Worm (Caenorhabditis elegans): ENCODE measurements around the gene atat-2.

The atat-2 gene

DNA sequence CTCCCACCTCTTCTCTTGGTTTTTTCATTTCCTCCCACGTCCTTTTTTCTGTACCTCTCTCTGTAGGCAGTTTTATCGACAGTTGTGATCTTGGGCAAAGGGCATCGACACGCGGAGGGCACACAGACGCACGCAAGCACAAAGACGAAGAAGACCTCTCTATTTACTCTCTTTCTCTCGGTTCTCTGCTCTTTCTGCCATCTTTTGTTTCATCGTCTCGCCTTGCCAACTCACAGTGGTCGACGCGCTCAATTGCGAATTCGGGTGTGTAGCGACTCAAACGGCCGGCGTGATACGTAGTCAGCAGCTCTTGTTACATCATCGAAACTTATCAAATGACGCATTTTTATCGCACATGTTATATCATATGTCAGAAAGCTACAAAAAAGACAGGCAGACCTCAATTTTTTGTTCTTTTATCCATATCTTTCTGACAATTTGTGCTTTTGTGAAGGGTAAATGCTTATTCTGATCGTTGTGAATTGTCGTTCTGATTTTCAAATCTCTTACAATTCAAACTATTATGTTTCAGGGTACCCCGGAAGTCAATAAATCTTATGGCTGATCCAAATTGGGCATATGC, 7.7 kb upstream of the atat-2 start, which contains the start of gene puf-9 (continued):
- TF ChIP-seq sdz-12 (GFP tag; optimal IDR thresholded peaks at IDR 0.05) (peak; percentile 80), lin-13 (GFP tag; optimal IDR thresholded peaks at IDR 0.05) (peak; percentile 99), daf-8 (GFP tag; IDR thresholded peaks at IDR 0.05) (no peak), cey-2 (tag; optimal IDR thresholded peaks at IDR 0.05; ENCODE audit: borderline replicate concordance, insufficient read depth) (peak; percentile 90), hmg-1.1 (GFP tag; IDR thresholded peaks at IDR 0.05) (peak; percentile 99), lin-15B (tag; optimal IDR thresholded peaks at IDR 0.05) (peak; percentile 88), nhr-102 (tag; optimal IDR thresholded peaks at IDR 0.05) (peak; percentile 97), ceh-44 (GFP tag; IDR thresholded peaks at IDR 0.05) (peak; percentile 46; the same call in 1 of the 2 replicates), ZK546.5 (tag; optimal IDR thresholded peaks at IDR 0.05) (peak in 1 of 2 experiments; percentile 78), mdt-29 (GFP tag; IDR thresholded peaks at IDR 0.05) (peak; percentile 94), unc-130 (GFP tag; optimal IDR thresholded peaks at IDR 0.05) (no peak), dmd-9 (GFP tag; IDR thresholded peaks at IDR 0.05) (peak; percentile 93), zfp-3 (GFP tag; conservative IDR thresholded peaks at IDR 0.05) (peak; percentile 95), nhr-11 (tag; optimal IDR thresholded peaks at IDR 0.05) (peak; percentile 100), mxl-2 (GFP tag; conservative IDR thresholded peaks at IDR 0.05) (peak; percentile 84), aha-1 (tag) (peak; percentile 100), gei-8 (GFP tag; optimal IDR thresholded peaks at IDR 0.05) (peak; percentile 94), skn-1 (tag; optimal IDR thresholded peaks at IDR 0.05) (peak; percentile 81), T26A8.4 (GFP tag; IDR thresholded peaks at IDR 0.05) (peak; percentile 95), ces-1 (GFP tag; optimal IDR thresholded peaks at IDR 0.05) (peak; percentile 12), tag-97 (GFP tag; IDR thresholded peaks at IDR 0.05) (no peak), hlh-11 (tag; optimal IDR thresholded peaks at IDR 0.05) (peak; percentile 100), snpc-4 (tag; optimal IDR thresholded peaks at IDR 0.05) (peak; percentile 30), rbr-2 (tag; optimal IDR thresholded peaks at IDR 0.05) (peak; percentile 98), snpc-1.2 (GFP tag; IDR thresholded peaks at IDR 0.05) (0 out of 2 replicates have a peak, but pooled peaks have one; percentile 39), ztf-11 (tag; optimal IDR thresholded peaks at IDR 0.05) (peak; percentile 69), fos-1 (tag; optimal IDR thresholded peaks at IDR 0.05) (peak; percentile 79), jun-1 (tag; optimal IDR thresholded peaks at IDR 0.05) (peak; percentile 96), lsy-2 (tag; optimal IDR thresholded peaks at IDR 0.05) (peak; percentile 92 to 97), mep-1 (tag; optimal IDR thresholded peaks at IDR 0.05) (peak; percentile 99), Y48G9A.11 (GFP tag; IDR thresholded peaks at IDR 0.05) (no peak), zip-11 (GFP tag; IDR thresholded peaks at IDR 0.05) (no peak), nhr-10 (tag; optimal IDR thresholded peaks at IDR 0.05) (peak; percentile 92), lim-7 (GFP tag; IDR thresholded peaks at IDR 0.05) (peak; percentile 53; the same call in 1 of the 2 replicates), ceh-28 (tag; optimal IDR thresholded peaks at IDR 0.05) (peak; percentile 1), spr-3 (GFP tag; optimal IDR thresholded peaks at IDR 0.05) (peak; percentile 86), Y5F2A.4 (GFP tag; optimal IDR thresholded peaks at IDR 0.05) (peak; percentile 32), unc-39 (tag; optimal IDR thresholded peaks at IDR 0.05) (peak; percentile 67), duxl-1 (tag; optimal IDR thresholded peaks at IDR 0.05; ENCODE audit: poor library complexity) (peak; percentile 74), tra-1 (GFP tag; IDR thresholded peaks at IDR 0.05) (peak; percentile 99), daf-19 (GFP tag; conservative IDR thresholded peaks at IDR 0.05) (no peak), madf-9 (GFP tag; conservative IDR thresholded peaks at IDR 0.05) (peak; percentile 96), mdl-1 (tag; optimal IDR thresholded peaks at IDR 0.05) (peak; percentile 95 to 99), set-16 (GFP tag; IDR thresholded peaks at IDR 0.05) (peak; percentile 89), fkh-10 (GFP tag; optimal IDR thresholded peaks at IDR 0.05) (peak; percentile 99), attf-4 (tag; optimal IDR thresholded peaks at IDR 0.05) (peak; percentile 76), ama-1 (optimal IDR thresholded peaks at IDR 0.05) (peak; percentile 87), nhr-48 (tag; optimal IDR thresholded peaks at IDR 0.05) (peak; percentile 96), mes-2 (tag; optimal IDR thresholded peaks at IDR 0.05; ENCODE audit: poor library complexity, severe bottlenecking) (peak; percentile 96), T20F7.1 (GFP tag; optimal IDR thresholded peaks at IDR 0.05) (peak; percentile 91), dmd-6 (GFP tag; IDR thresholded peaks at IDR 0.05) (peak; percentile 100)
